Fruit fly (Drosophila melanogaster): ENCODE measurements around the gene CG11601.

Gene CG11601

DNA sequence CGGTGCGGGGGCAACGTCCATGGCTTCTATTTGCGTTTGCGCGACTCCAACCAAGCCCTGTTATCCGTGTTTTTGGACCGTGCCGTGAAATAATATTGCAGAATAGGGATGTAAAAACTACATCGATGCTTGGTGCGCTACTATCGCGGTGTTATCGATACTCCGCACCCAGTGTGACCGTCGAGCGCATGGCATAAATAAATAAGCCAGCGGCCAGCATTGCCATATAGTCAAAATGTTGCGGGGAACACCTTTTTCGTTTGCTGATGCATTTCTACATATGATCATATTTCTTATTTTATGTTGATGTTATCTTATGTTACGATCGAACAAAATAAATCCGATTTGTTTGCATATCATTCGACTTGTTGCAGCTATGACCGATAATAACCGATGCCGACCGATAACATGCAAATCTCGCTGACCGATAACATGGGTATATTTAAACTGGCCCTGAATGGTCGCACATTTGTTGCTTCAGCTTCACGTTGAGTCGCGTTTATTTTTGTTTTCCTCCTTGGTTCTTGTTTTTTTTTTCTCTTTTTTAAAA, 5.9 kb downstream of the CG11601 start, which contains the start of gene smo (continued):
- TF ChIP-seq CG13624 (GFP tag; optimal IDR thresholded peaks at IDR 0.05) (peak; percentile 24), CG9215 (GFP tag; IDR thresholded peaks at IDR 0.05) (no peak), CG15514 (GFP tag; optimal IDR thresholded peaks at IDR 0.05) (peak; percentile 69), CG7786 (GFP tag; optimal IDR thresholded peaks at IDR 0.05) (peak; percentile 24), insv (GFP tag; optimal IDR thresholded peaks at IDR 0.05) (peak in 1 of 2 experiments; percentile 12), CG1792 (GFP tag; optimal IDR thresholded peaks at IDR 0.05) (no peak), CG5245 (GFP tag; optimal IDR thresholded peaks at IDR 0.05) (no peak), Mrtf (GFP tag; IDR thresholded peaks at IDR 0.05) (no peak), Fer1 (GFP tag; optimal IDR thresholded peaks at IDR 0.05) (no peak), hkb (optimal IDR thresholded peaks at IDR 0.05) (peak; percentile 81), hkb (GFP tag; IDR thresholded peaks at IDR 0.05) (no peak), slbo (GFP tag; IDR thresholded peaks at IDR 0.05) (peak; percentile 44; the same call in 1 of the 2 replicates), sob (GFP tag; IDR thresholded peaks at IDR 0.05) (0 out of 2 replicates have a peak, but pooled peaks have one; percentile 24), NC2α (GFP tag; optimal IDR thresholded peaks at IDR 0.05) (no peak), Sry-β (GFP tag; optimal IDR thresholded peaks at IDR 0.05) (no peak), Rfx (GFP tag; IDR thresholded peaks at IDR 0.05) (peak; percentile 57; the same call in 1 of the 2 replicates), CG15479 (GFP tag; optimal IDR thresholded peaks at IDR 0.05) (no peak), salm (tag; optimal IDR thresholded peaks at IDR 0.05) (no peak), CG12219 (GFP tag; optimal IDR thresholded peaks at IDR 0.05) (no peak), lola (GFP tag; optimal IDR thresholded peaks at IDR 0.05) (no peak), kay (GFP tag; optimal IDR thresholded peaks at IDR 0.05) (no peak), crp (GFP tag; optimal IDR thresholded peaks at IDR 0.05) (peak in 1 of 2 experiments; percentile 19), NfI (GFP tag; optimal IDR thresholded peaks at IDR 0.05) (no peak), pros (GFP tag; optimal IDR thresholded peaks at IDR 0.05) (no peak), E2f2 (GFP tag; IDR thresholded peaks at IDR 0.05) (peak; percentile 55), so (GFP tag; IDR thresholded peaks at IDR 0.05) (no peak), CG7963 (GFP tag; IDR thresholded peaks at IDR 0.05; ENCODE audit: partially characterized antibody) (peak; percentile 73), Trl (optimal IDR thresholded peaks at IDR 0.05) (peak in 1 of 2 experiments; percentile 2), Trl (GFP tag; optimal IDR thresholded peaks at IDR 0.05) (peak; percentile 51), pzg (GFP tag; optimal IDR thresholded peaks at IDR 0.05) (peak; percentile 96), Hey (tag; optimal IDR thresholded peaks at IDR 0.05) (no peak), CG32767 (GFP tag; IDR thresholded peaks at IDR 0.05) (0 out of 2 replicates have a peak, but pooled peaks have one; percentile 13), nom (GFP tag; optimal IDR thresholded peaks at IDR 0.05) (peak; percentile 23), YL-1 (GFP tag; optimal IDR thresholded peaks at IDR 0.05) (peak; percentile 79), tio (GFP tag; optimal IDR thresholded peaks at IDR 0.05) (no peak), Scr (GFP tag; IDR thresholded peaks at IDR 0.05; ENCODE audit: partially characterized antibody) (peak; percentile 88), CG32532 (GFP tag; IDR thresholded peaks at IDR 0.05) (no peak), fd96Cb (tag; optimal IDR thresholded peaks at IDR 0.05) (no peak), CG1647 (GFP tag; optimal IDR thresholded peaks at IDR 0.05) (peak; percentile 36), CG14667 (GFP tag; IDR thresholded peaks at IDR 0.05) (no peak), abd-A (tag; optimal IDR thresholded peaks at IDR 0.05) (no peak), Rx (GFP tag; IDR thresholded peaks at IDR 0.05) (no peak), CG16779 (GFP tag; IDR thresholded peaks at IDR 0.05) (no peak), CG10979 (tag; optimal IDR thresholded peaks at IDR 0.05) (no peak), inv (GFP tag; IDR thresholded peaks at IDR 0.05; ENCODE audit: partially characterized antibody) (peak; percentile 81), maf-S (GFP tag; optimal IDR thresholded peaks at IDR 0.05) (peak; percentile 29), ato (GFP tag; IDR thresholded peaks at IDR 0.05; ENCODE audit: partially characterized antibody) (peak; percentile 81), dysf (GFP tag; IDR thresholded peaks at IDR 0.05) (no peak), h (optimal IDR thresholded peaks at IDR 0.05) (no peak), knrl (GFP tag; IDR thresholded peaks at IDR 0.05; ENCODE audit: partially characterized antibody) (peak; percentile 90)

Data from whole organism, embryonic.